Worm (Caenorhabditis elegans): ENCODE results near the gene C27H5.6.

Gene C27H5.6

DNA sequence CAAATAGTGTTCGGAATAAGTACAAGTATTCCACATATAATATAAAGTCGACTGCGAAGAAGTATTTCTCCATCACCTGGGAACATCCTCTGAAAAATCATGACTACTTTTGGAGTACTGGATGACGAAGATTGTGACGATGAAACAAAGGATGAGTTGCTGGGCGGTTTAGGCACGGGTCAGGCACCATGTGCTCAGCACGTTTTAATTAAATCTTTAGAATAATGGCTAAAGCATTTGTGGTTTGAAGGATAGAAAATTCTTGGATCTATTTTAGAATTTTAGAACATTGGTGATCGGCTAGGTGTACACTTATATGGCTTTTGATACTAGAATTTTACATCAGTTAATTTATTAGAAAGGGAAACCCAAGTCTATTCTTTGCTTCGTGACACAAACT lies at the start of gene C27H5.6:
Gene C27H5.6, minus strand, starts transcription at position 101 of the 400 bp plus-strand sequence.
- no peak for TF ChIP-seq dao-5 (tag; optimal IDR thresholded peaks at IDR 0.05)
- TF ChIP-seq W03F9.2 (tag; optimal IDR thresholded peaks at IDR 0.05), result no peak
- no peak for TF ChIP-seq him-1 (tag; optimal IDR thresholded peaks at IDR 0.05)

DNA sequence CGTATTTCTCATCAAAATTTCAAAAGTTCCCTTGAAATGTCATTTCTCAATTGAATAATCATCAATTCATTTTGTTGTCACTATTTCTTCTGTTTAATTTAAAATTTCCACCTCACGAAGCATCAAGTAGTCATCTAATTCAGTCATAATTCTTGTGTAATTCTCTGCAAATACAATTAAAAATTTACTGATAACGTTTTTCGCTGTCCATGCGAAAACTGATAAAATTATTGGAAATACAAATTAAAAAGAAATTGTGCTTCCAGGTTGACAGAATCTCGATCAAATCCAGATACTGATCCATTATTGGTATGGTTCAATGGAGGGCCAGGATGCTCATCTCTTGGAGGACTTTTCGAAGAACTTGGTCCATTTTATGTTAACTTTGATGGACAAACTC lies 46.3 kb upstream of the C27H5.6 start:
- TF ChIP-seq dao-5 (tag; optimal IDR thresholded peaks at IDR 0.05) (no peak), him-1 (tag; optimal IDR thresholded peaks at IDR 0.05) (no peak), W03F9.2 (tag; optimal IDR thresholded peaks at IDR 0.05) (no peak)

DNA sequence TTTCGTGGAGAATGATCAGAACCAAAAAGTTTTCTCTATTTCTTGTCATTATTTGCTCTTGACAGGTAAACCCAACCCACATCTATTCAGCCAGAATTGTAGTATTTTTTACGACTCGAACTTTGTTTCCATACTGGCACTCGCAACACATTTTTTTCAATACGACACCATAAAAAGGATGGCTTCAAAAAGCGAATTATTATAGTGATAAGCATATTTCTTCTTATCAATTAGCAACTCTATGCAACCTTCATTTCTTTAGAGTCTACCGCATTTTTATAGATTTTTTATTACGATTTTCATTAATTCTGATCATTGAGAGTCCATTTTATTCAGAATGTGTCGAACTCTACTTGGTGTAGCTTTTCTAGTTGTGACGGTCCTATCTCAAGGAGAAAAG lies 45.5 kb upstream of the C27H5.6 start, which contains the start of gene ctsa-3.1:
Gene ctsa-3.1, plus strand, starts transcription at position 337 of the 400 bp plus-strand sequence.
- TF ChIP-seq W03F9.2 (tag; optimal IDR thresholded peaks at IDR 0.05) (no peak), him-1 (tag; optimal IDR thresholded peaks at IDR 0.05) (no peak), dao-5 (tag; optimal IDR thresholded peaks at IDR 0.05) (no peak)

DNA sequence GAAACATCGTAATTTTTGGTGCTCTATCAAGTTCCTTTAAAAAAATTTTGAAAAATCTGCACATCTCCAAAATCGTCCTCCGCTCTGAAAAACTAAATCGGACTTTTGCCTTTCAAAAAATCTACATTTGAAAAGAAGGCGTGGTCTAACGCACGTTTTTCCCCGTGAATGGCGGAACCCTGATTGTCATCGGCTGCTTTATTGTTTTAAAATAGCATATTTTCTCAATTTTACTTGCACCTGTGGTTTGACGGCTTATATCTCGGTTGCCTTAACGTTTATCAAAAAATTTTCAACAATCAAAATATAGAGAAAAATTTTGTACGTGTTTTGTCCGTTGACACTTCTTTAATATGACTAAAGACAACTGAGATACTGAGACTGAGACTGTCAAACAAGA lies 44.9 kb upstream of the C27H5.6 start:
- TF ChIP-seq dao-5 (tag; optimal IDR thresholded peaks at IDR 0.05), result no peak
- TF ChIP-seq him-1 (tag; optimal IDR thresholded peaks at IDR 0.05), result no peak
- TF ChIP-seq W03F9.2 (tag; optimal IDR thresholded peaks at IDR 0.05), result no peak

DNA sequence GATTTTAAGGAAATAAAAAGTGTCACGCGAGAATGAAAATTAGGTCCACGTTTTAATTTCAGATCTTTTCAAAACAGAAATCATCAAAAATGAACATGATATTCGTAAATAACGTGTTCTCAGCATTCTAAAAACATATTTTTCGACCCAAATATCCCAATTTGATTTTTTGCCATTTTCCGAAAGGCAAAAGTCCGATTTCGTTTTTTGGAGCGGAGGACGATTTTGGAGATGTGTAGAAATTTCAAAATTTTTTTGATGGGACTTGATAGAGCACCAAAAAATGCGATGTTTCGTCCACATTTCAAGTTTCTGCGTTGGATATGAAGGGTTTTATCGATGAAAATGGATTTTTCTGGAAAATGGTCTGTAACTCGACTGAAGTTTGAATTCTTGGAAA lies 43.7 kb upstream of the C27H5.6 start:
- no peak for TF ChIP-seq dao-5 (tag; optimal IDR thresholded peaks at IDR 0.05)
- no peak for TF ChIP-seq W03F9.2 (tag; optimal IDR thresholded peaks at IDR 0.05)
- no peak for TF ChIP-seq him-1 (tag; optimal IDR thresholded peaks at IDR 0.05)

DNA sequence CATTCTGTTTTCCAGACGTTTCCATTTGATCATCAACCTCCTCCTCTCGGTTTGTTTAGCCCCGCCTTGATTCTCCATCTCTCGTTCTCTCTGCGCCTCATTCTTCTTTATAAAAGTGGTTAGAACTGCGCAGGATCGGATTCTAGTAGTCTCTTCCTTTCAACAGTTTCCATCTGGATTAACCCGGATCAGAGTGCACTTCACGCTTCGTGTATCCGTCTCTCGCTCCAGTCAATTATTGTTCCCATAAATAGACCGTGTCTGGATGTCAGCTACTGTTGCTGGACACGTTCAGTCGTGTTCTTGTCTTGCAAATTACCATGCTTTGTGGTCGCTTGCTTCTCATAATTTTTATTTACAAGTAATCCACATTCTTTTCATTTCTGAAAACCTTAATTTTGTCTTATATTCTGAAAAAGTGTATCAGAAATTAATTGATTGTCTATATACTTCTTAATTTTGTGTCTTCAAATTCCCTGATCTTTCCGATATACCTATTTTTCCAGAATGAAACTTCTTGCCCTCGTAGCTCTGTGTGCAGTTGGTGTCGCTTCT lies 41.7 kb upstream of the C27H5.6 start, which contains the start of gene F32A5.4:
Gene F32A5.4, plus strand, starts transcription at position 505 of the 555 bp plus-strand sequence.
- TF ChIP-seq dao-5 (tag; optimal IDR thresholded peaks at IDR 0.05), result no peak
- TF ChIP-seq him-1 (tag; optimal IDR thresholded peaks at IDR 0.05), result no peak
- no peak for TF ChIP-seq W03F9.2 (tag; optimal IDR thresholded peaks at IDR 0.05)

ce11 chrII:7225864-7226522 lies 39.0 kb upstream of the C27H5.6 start, which contains the start of gene clh-3:
TSS of gene clh-3 (minus strand) at chrII:7225914.
- TF ChIP-seq W03F9.2 (tag; optimal IDR thresholded peaks at IDR 0.05) (no peak), dao-5 (tag; optimal IDR thresholded peaks at IDR 0.05) (no peak), him-1 (tag; optimal IDR thresholded peaks at IDR 0.05) (no peak)

- TF ChIP-seq him-1 (tag; optimal IDR thresholded peaks at IDR 0.05), result no peak
- TF ChIP-seq W03F9.2 (tag; optimal IDR thresholded peaks at IDR 0.05), result no peak
- TF ChIP-seq dao-5 (tag; optimal IDR thresholded peaks at IDR 0.05), result no peak
Measured at ce11 chrII:7224074-7224473, 37.1 kb upstream of the C27H5.6 start.

DNA sequence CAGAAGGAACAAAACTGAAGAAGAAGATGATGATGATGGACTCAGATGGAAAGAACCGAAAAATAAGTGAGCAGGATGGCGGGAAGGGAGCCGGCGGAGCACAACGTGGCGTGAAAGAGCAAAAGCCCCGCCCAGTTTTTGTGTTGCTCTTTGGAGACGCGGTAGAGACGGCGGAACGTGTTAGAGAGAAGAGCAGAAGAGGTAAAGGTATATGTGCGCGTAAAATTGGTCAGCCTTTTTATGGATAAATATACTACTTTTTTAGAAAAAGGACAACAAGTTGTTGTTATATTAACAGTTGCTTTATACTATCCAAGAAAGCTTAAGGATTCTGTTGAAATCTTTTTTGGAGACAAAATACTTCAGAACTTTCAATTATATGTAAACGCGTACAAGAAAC lies 30.0 kb upstream of the C27H5.6 start, which contains the start of gene E04F6.10:
Gene E04F6.10, minus strand, starts transcription at position 101 of the 400 bp plus-strand sequence.
- TF ChIP-seq him-1 (tag; optimal IDR thresholded peaks at IDR 0.05) (no peak), dao-5 (tag; optimal IDR thresholded peaks at IDR 0.05) (no peak), W03F9.2 (tag; optimal IDR thresholded peaks at IDR 0.05) (no peak)

- no peak for TF ChIP-seq him-1 (tag; optimal IDR thresholded peaks at IDR 0.05)
- TF ChIP-seq W03F9.2 (tag; optimal IDR thresholded peaks at IDR 0.05), result no peak
- TF ChIP-seq dao-5 (tag; optimal IDR thresholded peaks at IDR 0.05), result no peak
Measured at ce11 chrII:7212059-7212458, 25.0 kb upstream of the C27H5.6 start, which contains the start of gene E04F6.9. TSS of gene E04F6.9 (minus strand) at chrII:7212159.

ce11 chrII:7211280-7211679 lies 24.3 kb upstream of the C27H5.6 start, which contains the start of gene E04F6.8:
TSS of gene E04F6.8 (minus strand) at chrII:7211380.
- TF ChIP-seq W03F9.2 (tag; optimal IDR thresholded peaks at IDR 0.05), result no peak
- TF ChIP-seq him-1 (tag; optimal IDR thresholded peaks at IDR 0.05), result no peak
- TF ChIP-seq dao-5 (tag; optimal IDR thresholded peaks at IDR 0.05), result no peak

ce11 chrII:7210187-7210586 lies 23.2 kb upstream of the C27H5.6 start, which contains the start of gene E04F6.15:
TSS of gene E04F6.15 (minus strand) at chrII:7210287.
- no peak for TF ChIP-seq W03F9.2 (tag; optimal IDR thresholded peaks at IDR 0.05)
- TF ChIP-seq dao-5 (tag; optimal IDR thresholded peaks at IDR 0.05), result no peak
- no peak for TF ChIP-seq him-1 (tag; optimal IDR thresholded peaks at IDR 0.05)

ce11 chrII:7208184-7208583 lies 21.2 kb upstream of the C27H5.6 start, which contains the start of gene dhs-7:
TSS of gene dhs-7 (minus strand) at chrII:7208460.
- TF ChIP-seq dao-5 (tag; optimal IDR thresholded peaks at IDR 0.05) (no peak), W03F9.2 (tag; optimal IDR thresholded peaks at IDR 0.05) (no peak), him-1 (tag; optimal IDR thresholded peaks at IDR 0.05) (no peak)

DNA sequence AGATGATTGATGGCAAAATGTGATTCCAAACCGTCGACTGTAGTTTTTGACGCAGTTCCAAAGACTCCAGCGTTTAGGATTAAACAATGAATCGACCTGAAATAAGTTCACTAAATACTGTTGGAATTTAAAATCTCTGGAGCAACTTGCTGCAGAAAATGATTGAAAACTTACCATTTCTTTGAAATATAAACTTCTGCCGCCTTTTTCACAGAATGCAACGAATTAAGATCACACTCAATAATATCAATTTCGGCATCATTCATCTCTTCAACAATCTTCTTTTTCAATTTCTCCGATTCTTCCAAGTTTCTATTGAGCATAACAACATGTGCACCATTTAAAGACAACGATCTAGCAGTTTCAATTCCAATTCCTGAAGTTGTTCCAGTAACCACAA lies 20.6 kb upstream of the C27H5.6 start:
- TF ChIP-seq W03F9.2 (tag; optimal IDR thresholded peaks at IDR 0.05), result no peak
- no peak for TF ChIP-seq him-1 (tag; optimal IDR thresholded peaks at IDR 0.05)
- TF ChIP-seq dao-5 (tag; optimal IDR thresholded peaks at IDR 0.05), result no peak

All from whole organism, L4/young adult.